Worm (Caenorhabditis elegans): ENCODE data around the gene F59C12.3.

DNA sequence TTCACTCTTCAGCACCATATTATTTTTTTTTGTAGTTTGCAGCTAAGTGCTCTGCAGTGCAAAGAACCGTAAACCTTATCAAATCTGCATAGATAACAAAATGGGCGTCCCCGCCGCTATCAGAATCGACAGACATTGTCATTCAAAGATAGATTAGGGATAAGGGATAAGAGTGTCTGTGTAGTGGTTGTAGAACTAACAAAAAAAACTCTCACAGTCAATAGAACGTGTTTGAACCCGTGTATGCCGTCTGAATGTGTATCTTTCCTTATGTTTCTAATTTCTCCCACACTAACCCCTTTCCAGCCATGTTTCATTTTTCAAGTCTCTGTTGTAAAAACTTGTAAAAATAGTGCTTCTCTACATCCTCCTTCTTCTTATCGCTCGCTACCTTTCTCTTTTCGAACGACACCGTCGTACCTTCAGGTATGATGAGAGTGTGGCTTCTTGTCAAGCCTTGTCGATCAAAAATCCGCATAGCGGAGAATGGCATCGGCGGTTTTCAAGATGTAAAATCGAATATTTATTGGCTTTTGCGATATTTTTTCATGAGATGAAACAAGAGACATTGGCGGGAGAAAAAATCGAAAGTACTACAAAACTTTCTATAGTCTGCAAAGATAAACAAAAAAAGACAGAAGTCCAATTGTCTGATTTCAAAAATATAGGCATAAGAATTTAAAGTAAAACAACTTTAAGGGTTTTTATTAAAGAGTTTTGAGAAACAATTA, 15.9 kb upstream of the F59C12.3 start:
- TF ChIP-seq lin-11 (tag; optimal IDR thresholded peaks at IDR 0.05), result no peak
- no peak for TF ChIP-seq zag-1 (tag; optimal IDR thresholded peaks at IDR 0.05)
- TF ChIP-seq R02D3.7 (tag; optimal IDR thresholded peaks at IDR 0.05), result no peak
- no peak for TF ChIP-seq dmd-4 (tag; optimal IDR thresholded peaks at IDR 0.05)
- TF ChIP-seq blmp-1 (tag; optimal IDR thresholded peaks at IDR 0.05; ENCODE audit: insufficient read depth), result no peak
- no peak for TF ChIP-seq nhr-77 (tag; optimal IDR thresholded peaks at IDR 0.05)
- TF ChIP-seq lin-13 (GFP tag; optimal IDR thresholded peaks at IDR 0.05), result no peak
- no peak for TF ChIP-seq ceh-82 (tag; optimal IDR thresholded peaks at IDR 0.05)
- no peak for TF ChIP-seq unc-62 (GFP tag; optimal IDR thresholded peaks at IDR 0.05)
- no peak for TF ChIP-seq lin-39 (tag; optimal IDR thresholded peaks at IDR 0.05)
- no peak for TF ChIP-seq ztf-4 (tag; optimal IDR thresholded peaks at IDR 0.05)
- no peak for TF ChIP-seq ztf-11 (tag; optimal IDR thresholded peaks at IDR 0.05)

Data from whole organism, L2 larva.